Fruit fly (Drosophila melanogaster) whole organism, embryonic: ENCODE data around the gene Sidpn.

ENCODE experiments used
- Awh ChIP-seq: fragments of 200-800 bp; sonication (Bioruptor generic); IDR thresholded peaks from 2 replicates; pipeline ENCODE4, ENCODE4 v1.3.6; 2022; ENCODE audit warnings: missing biosample characterization, missing genetic modification characterization
- corto ChIP-seq: fragments of 200-800 bp; sonication (Bioruptor generic); optimal IDR thresholded peaks from 2 replicates; lab custom pipeline; 2016; ENCODE audit warnings: missing biosample characterization, mild to moderate bottlenecking, missing genetic modification characterization, moderate library complexity
- repo ChIP-seq: fragments of 200-800 bp; sonication (Bioruptor generic); optimal IDR thresholded peaks from 2 replicates; lab custom pipeline; 2016; ENCODE audit warnings: missing biosample characterization, missing genetic modification characterization
- stc ChIP-seq: fragments of 200-800 bp; sonication (Bioruptor generic); IDR thresholded peaks from 2 replicates; pipeline ENCODE4 v1.3.6; 2022; ENCODE audit warnings: missing biosample characterization, missing genetic modification characterization

dm6 chr2L:19048912-19049311 lies 21.4 kb downstream of the Sidpn start, which contains the start of gene CG10470:
- no peak for TF ChIP-seq Awh (GFP tag; lab: Robert Waterston, UW)
- TF ChIP-seq stc: no peak
- TF ChIP-seq repo (GFP tag; lab: Kevin White, UChicago): no peak
- no peak for TF ChIP-seq corto (GFP tag; lab: Kevin White, UChicago)
